Fruit fly (Drosophila melanogaster) whole organism, pupa: ENCODE data around the gene CG13999.

Experiments used
- CG10348 ChIP-seq: fragments of 200-800 bp; sonication (Bioruptor generic); IDR thresholded peaks from 2 replicates; pipeline ENCODE4 v1.3.6; 2022; ENCODE audit warnings: missing biosample characterization, missing genetic modification characterization
- CG12605 ChIP-seq: fragments of 200-800 bp; sonication (Bioruptor generic); IDR thresholded peaks from 2 replicates; pipeline ENCODE4 v1.3.6; 2022; ENCODE audit warnings: missing biosample characterization, missing genetic modification characterization
- CG13204 ChIP-seq: fragments of 200-800 bp; sonication (Bioruptor generic); optimal IDR thresholded peaks from 2 replicates; lab custom pipeline; 2018; ENCODE audit warnings: missing biosample characterization, mild to moderate bottlenecking, missing genetic modification characterization, moderate library complexity
- CG4496 ChIP-seq: fragments of 200-800 bp; sonication (Bioruptor generic); IDR thresholded peaks from 3 replicates; pipeline ENCODE4 v1.3.6; 2022; ENCODE audit warnings: missing biosample characterization, missing genetic modification characterization
- CG8301 ChIP-seq: fragments of 200-800 bp; sonication (Bioruptor generic); optimal IDR thresholded peaks from 2 replicates; lab custom pipeline; 2018; ENCODE audit warnings: missing biosample characterization, mild to moderate bottlenecking, missing genetic modification characterization
- D1 ChIP-seq: fragments of 200-800 bp; sonication (Bioruptor generic); optimal IDR thresholded peaks from 2 replicates; lab custom pipeline; 2018; ENCODE audit warnings: missing biosample characterization, mild to moderate bottlenecking, missing genetic modification characterization, moderate library complexity
- EcR ChIP-seq: fragments of 200-800 bp; sonication (Bioruptor generic); optimal IDR thresholded peaks from 3 replicates; lab custom pipeline; 2019; ENCODE audit warnings: missing biosample characterization, missing genetic modification characterization, mild to moderate bottlenecking, moderate library complexity, missing genetic modification reagents
- Pif1A ChIP-seq: fragments of 200-800 bp; sonication (Bioruptor generic); optimal IDR thresholded peaks from 3 replicates; lab custom pipeline; 2016; ENCODE audit warnings: missing biosample characterization, missing genetic modification characterization
- Pif1B ChIP-seq: fragments of 200-800 bp; sonication (Bioruptor generic); optimal IDR thresholded peaks from 3 replicates; lab custom pipeline; 2016; ENCODE audit warnings: missing biosample characterization, missing genetic modification characterization
- fd96Ca ChIP-seq: fragments of 200-800 bp; sonication (Bioruptor generic); IDR thresholded peaks from 3 replicates; pipeline ENCODE4 v1.3.6; 2022; ENCODE audit warnings: missing biosample characterization, missing genetic modification characterization

DNA sequence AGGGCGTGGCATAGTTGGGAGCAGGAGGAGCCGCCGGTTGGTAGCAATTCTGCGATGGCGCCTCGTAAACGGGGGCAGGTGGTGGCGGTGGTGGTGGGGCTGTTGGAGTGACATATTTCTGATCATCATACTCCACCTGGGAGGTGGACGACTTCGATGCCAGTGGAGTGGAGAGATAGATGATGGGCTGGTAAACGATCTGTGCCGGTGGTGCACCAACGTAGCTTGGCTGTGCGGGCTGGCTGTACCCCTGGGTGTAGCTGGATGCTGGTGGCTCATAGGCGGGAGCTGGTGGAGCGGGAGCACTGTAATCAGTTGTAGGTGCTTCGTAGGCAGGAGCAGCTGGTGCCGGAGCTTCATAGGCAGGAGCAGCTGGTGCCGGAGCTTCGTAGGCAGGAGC lies 7.0 kb upstream of the CG13999 start:
- TF ChIP-seq CG13204 (GFP tag; lab: Kevin White, UChicago) = no peak
- no peak for TF ChIP-seq CG4496 (GFP tag; lab: Robert Waterston, UW)
- no peak for TF ChIP-seq CG12605 (GFP tag; lab: Robert Waterston, UW)
- no peak for TF ChIP-seq CG8301 (tag; lab: Kevin White, UChicago)
- no peak for TF ChIP-seq Pif1A
- no peak for TF ChIP-seq fd96Ca (GFP tag; lab: Robert Waterston, UW)
- TF ChIP-seq CG10348 (GFP tag; lab: Robert Waterston, UW) = no peak
- no peak for TF ChIP-seq D1 (tag; lab: Kevin White, UChicago)
- TF ChIP-seq EcR (GFP tag; lab: Kevin White, UChicago) = no peak
- no peak for TF ChIP-seq Pif1B (GFP tag; lab: Kevin White, UChicago)
